Fruit fly (Drosophila melanogaster) whole organism, embryonic: ENCODE data around the gene CG43051.

Experiments
- Bgb ChIP-seq: fragments of 200-800 bp; sonication (Bioruptor generic); IDR thresholded peaks from 2 replicates; pipeline ENCODE4 v1.3.6; 2022; ENCODE audit warnings: missing biosample characterization, missing genetic modification characterization; ENCODE audit not compliant: partially characterized antibody
- CG10267 ChIP-seq: fragments of 200-800 bp; sonication (Bioruptor generic); optimal IDR thresholded peaks from 2 replicates; lab custom pipeline; 2018; ENCODE audit warnings: missing biosample characterization, mild to moderate bottlenecking, missing genetic modification characterization, moderate library complexity
- CG10543 ChIP-seq: fragments of 200-800 bp; sonication (Bioruptor generic); optimal IDR thresholded peaks from 3 replicates; lab custom pipeline; 2017; ENCODE audit warnings: missing biosample characterization, mild to moderate bottlenecking, missing genetic modification characterization, moderate library complexity
- CG11093 ChIP-seq: fragments of 200-800 bp; sonication (Bioruptor generic); IDR thresholded peaks from 3 replicates; pipeline ENCODE4 v1.3.6; 2022; ENCODE audit warnings: missing biosample characterization, missing genetic modification characterization
- CG12391 ChIP-seq: fragments of 200-800 bp; sonication (Bioruptor generic); optimal IDR thresholded peaks from 3 replicates; lab custom pipeline; 2018; ENCODE audit warnings: missing biosample characterization, mild to moderate bottlenecking, missing genetic modification characterization, moderate library complexity
- CG12769 ChIP-seq: fragments of 200-800 bp; sonication (Bioruptor generic); optimal IDR thresholded peaks from 2 replicates; lab custom pipeline; 2019; ENCODE audit warnings: missing biosample characterization, mild to moderate bottlenecking, missing genetic modification characterization, moderate library complexity
- CG14441 ChIP-seq: fragments of 200-800 bp; sonication (Bioruptor generic); IDR thresholded peaks from 2 replicates; pipeline ENCODE4 v1.3.6; 2022; ENCODE audit warnings: missing biosample characterization, missing genetic modification characterization
- CG14710 ChIP-seq: fragments of 200-800 bp; sonication (Bioruptor generic); optimal IDR thresholded peaks from 3 replicates; lab custom pipeline; 2019; ENCODE audit warnings: missing biosample characterization, mild to moderate bottlenecking, missing genetic modification characterization, moderate library complexity
- CG15011 ChIP-seq: fragments of 200-800 bp; sonication (Bioruptor generic); optimal IDR thresholded peaks from 3 replicates; lab custom pipeline; 2018; ENCODE audit warnings: missing biosample characterization, mild to moderate bottlenecking, missing genetic modification characterization
- CG15601 ChIP-seq: fragments of 200-800 bp; sonication (Bioruptor generic); optimal IDR thresholded peaks from 3 replicates; lab custom pipeline; 2019; ENCODE audit warnings: missing biosample characterization, mild to moderate bottlenecking, missing genetic modification characterization, moderate library complexity
- CG1832 ChIP-seq: fragments of 200-800 bp; sonication (Bioruptor generic); optimal IDR thresholded peaks from 2 replicates; lab custom pipeline; 2017; ENCODE audit warnings: missing biosample characterization, mild to moderate bottlenecking, missing genetic modification characterization, inconsistent platforms
- CG3065 ChIP-seq: fragments of 200-800 bp; sonication (Bioruptor generic); optimal IDR thresholded peaks from 2 replicates; lab custom pipeline; 2016; ENCODE audit warnings: missing biosample characterization, missing genetic modification characterization
- CG3281 ChIP-seq: fragments of 200-800 bp; sonication (Bioruptor generic); optimal IDR thresholded peaks from 3 replicates; lab custom pipeline; 2017; ENCODE audit warnings: missing biosample characterization, mild to moderate bottlenecking, missing genetic modification characterization
- CG43689 ChIP-seq: fragments of 200-800 bp; sonication (Bioruptor generic); IDR thresholded peaks from 2 replicates; pipeline ENCODE4 v1.3.6; 2022; ENCODE audit warnings: missing biosample characterization, missing genetic modification characterization
- CG7963 ChIP-seq: fragments of 200-800 bp; sonication (Bioruptor generic); IDR thresholded peaks from 3 replicates; pipeline ENCODE4 v1.3.6; 2022; ENCODE audit warnings: missing biosample characterization, missing genetic modification characterization; ENCODE audit not compliant: partially characterized antibody
- CG8478 ChIP-seq: fragments of >200 bp; optimal IDR thresholded peaks from 2 replicates; lab custom pipeline; 2018
- CG9609 ChIP-seq: fragments of 200-800 bp; sonication (Bioruptor generic); optimal IDR thresholded peaks from 3 replicates; lab custom pipeline; 2016; ENCODE audit warnings: missing biosample characterization, missing genetic modification characterization
- Dbx ChIP-seq: fragments of 200-800 bp; sonication (Bioruptor generic); IDR thresholded peaks from 3 replicates; pipeline ENCODE4 v1.3.6; 2022; ENCODE audit warnings: missing biosample characterization, missing genetic modification characterization
- Dip2 ChIP-seq: fragments of 200-800 bp; sonication (Bioruptor generic); IDR thresholded peaks from 2 replicates; pipeline ENCODE4 v1.3.6; 2022; ENCODE audit warnings: missing biosample characterization, missing genetic modification characterization
- Fer2 ChIP-seq: fragments of 200-800 bp; sonication (Bioruptor generic); optimal IDR thresholded peaks from 2 replicates; lab custom pipeline; 2018; ENCODE audit warnings: missing biosample characterization, mild to moderate bottlenecking, missing genetic modification characterization, moderate library complexity
- Hey ChIP-seq: fragments of 200-800 bp; sonication (Bioruptor generic); optimal IDR thresholded peaks from 3 replicates; lab custom pipeline; 2018; ENCODE audit warnings: missing biosample characterization, mild to moderate bottlenecking, missing genetic modification characterization
- Hr51 ChIP-seq, 2 experiments: fragments of 200-800 bp; sonication (Bioruptor generic); optimal IDR thresholded peaks; 2 replicates in 1 of 2; 3 replicates in 1 of 2; lab custom pipeline; 2016 to 2018; ENCODE audit warnings: missing biosample characterization in 2 of 2, missing genetic modification characterization in 2 of 2, mild to moderate bottlenecking in 1 of 2, moderate library complexity in 1 of 2
- MTF-1 ChIP-seq: fragments of 200-800 bp; sonication (Bioruptor generic); optimal IDR thresholded peaks from 2 replicates; lab custom pipeline; 2018; ENCODE audit warnings: missing biosample characterization, mild to moderate bottlenecking, missing genetic modification characterization, borderline replicate concordance
- Med ChIP-seq: fragments of 200-800 bp; sonication (Bioruptor generic); peaks from one replicate; lab custom pipeline; 2016; ENCODE audit warnings: missing biosample characterization, missing genetic modification characterization, mild to moderate bottlenecking, inconsistent platforms, moderate library complexity
- NC2α ChIP-seq: fragments of 200-800 bp; sonication (Bioruptor generic); optimal IDR thresholded peaks from 2 replicates; lab custom pipeline; 2016; ENCODE audit warnings: missing biosample characterization, missing genetic modification characterization
- Nf-YA ChIP-seq: fragments of 200-800 bp; sonication (Bioruptor generic); IDR thresholded peaks from 2 replicates; pipeline ENCODE4 v1.3.6; 2022; ENCODE audit warnings: missing biosample characterization, missing genetic modification characterization
- Rx ChIP-seq: fragments of 200-800 bp; sonication (Bioruptor generic); IDR thresholded peaks from 2 replicates; pipeline ENCODE4 v1.3.6; 2022; ENCODE audit warnings: missing biosample characterization, missing genetic modification characterization
- Spps ChIP-seq: fragments of 200-800 bp; sonication (Bioruptor generic); optimal IDR thresholded peaks from 2 replicates; lab custom pipeline; 2018; ENCODE audit warnings: missing biosample characterization, mild to moderate bottlenecking, missing genetic modification characterization
- Vsx1 ChIP-seq: fragments of 200-800 bp; sonication (Bioruptor generic); optimal IDR thresholded peaks from 2 replicates; lab custom pipeline; 2017; ENCODE audit warnings: missing biosample characterization, mild to moderate bottlenecking, missing genetic modification characterization, missing genetic modification reagents
- Xrp1 ChIP-seq: fragments of 200-800 bp; sonication (Bioruptor generic); IDR thresholded peaks from 2 replicates; pipeline ENCODE4 v1.3.6; 2022; ENCODE audit warnings: missing biosample characterization, missing genetic modification characterization
- ato ChIP-seq: fragments of 200-800 bp; sonication (Bioruptor generic); IDR thresholded peaks from 2 replicates; pipeline ENCODE4 v1.3.6; 2022; ENCODE audit warnings: missing biosample characterization, missing genetic modification characterization; ENCODE audit not compliant: partially characterized antibody
- bcd ChIP-seq: fragments of 200-800 bp; sonication (Bioruptor generic); optimal IDR thresholded peaks from 2 replicates; lab custom pipeline; 2017; ENCODE audit warnings: missing biosample characterization, mild to moderate bottlenecking, missing genetic modification characterization
- bowl ChIP-seq: fragments of 200-800 bp; sonication (Bioruptor generic); IDR thresholded peaks from 2 replicates; pipeline ENCODE4 v1.3.6; 2022; ENCODE audit warnings: missing biosample characterization, missing genetic modification characterization
- chinmo ChIP-seq: fragments of 200-800 bp; sonication (Bioruptor generic); IDR thresholded peaks from 4 replicates; pipeline ENCODE4 v1.3.6; 2022; ENCODE audit warnings: missing biosample characterization, missing genetic modification characterization; ENCODE audit not compliant: partially characterized antibody
- emc ChIP-seq: fragments of 200-800 bp; sonication (Bioruptor generic); optimal IDR thresholded peaks from 2 replicates; lab custom pipeline; 2016; ENCODE audit warnings: missing biosample characterization, missing genetic modification characterization
- ewg ChIP-seq: fragments of 200-800 bp; sonication (Bioruptor generic); optimal IDR thresholded peaks from 3 replicates; lab custom pipeline; 2017; ENCODE audit warnings: mild to moderate bottlenecking, missing biosample characterization, missing genetic modification reagents, missing genetic modification characterization
- fu2 ChIP-seq: fragments of 200-800 bp; sonication (Bioruptor generic); optimal IDR thresholded peaks from 2 replicates; lab custom pipeline; 2016; ENCODE audit warnings: missing biosample characterization, missing genetic modification characterization
- gcm ChIP-seq: fragments of 200-800 bp; sonication (Bioruptor generic); optimal IDR thresholded peaks from 2 replicates; lab custom pipeline; 2019; ENCODE audit warnings: missing biosample characterization, mild to moderate bottlenecking, missing genetic modification characterization, moderate library complexity
- gfzf ChIP-seq: fragments of 200-800 bp; sonication (Bioruptor generic); optimal IDR thresholded peaks from 2 replicates; lab custom pipeline; 2016; ENCODE audit warnings: missing biosample characterization, mild to moderate bottlenecking, missing genetic modification characterization, moderate library complexity
- ken ChIP-seq: fragments of 200-800 bp; sonication (Bioruptor generic); IDR thresholded peaks from 3 replicates; pipeline ENCODE4 v1.3.6; 2022; ENCODE audit warnings: missing biosample characterization, missing genetic modification characterization
- lab ChIP-seq: fragments of 200-800 bp; sonication (Bioruptor generic); optimal IDR thresholded peaks from 3 replicates; lab custom pipeline; 2017; ENCODE audit warnings: missing biosample characterization, missing genetic modification characterization, mild to moderate bottlenecking, moderate library complexity, missing genetic modification reagents
- maf-S ChIP-seq: fragments of 200-800 bp; sonication (Bioruptor generic); optimal IDR thresholded peaks from 2 replicates; lab custom pipeline; 2016; ENCODE audit warnings: missing biosample characterization, missing genetic modification characterization
- nerfin-2 ChIP-seq: fragments of 200-800 bp; sonication (Bioruptor generic); IDR thresholded peaks from 2 replicates; pipeline ENCODE4 v1.3.6; 2022; ENCODE audit warnings: missing biosample characterization, missing genetic modification characterization; ENCODE audit not compliant: partially characterized antibody
- p53 ChIP-seq: fragments of 200-800 bp; sonication (Bioruptor generic); optimal IDR thresholded peaks from 2 replicates; lab custom pipeline; 2016; ENCODE audit warnings: missing biosample characterization, missing genetic modification characterization
- ranshi ChIP-seq: fragments of 200-800 bp; sonication (Bioruptor generic); IDR thresholded peaks from 2 replicates; pipeline ENCODE4 v1.3.6; 2022; ENCODE audit warnings: missing biosample characterization, missing genetic modification characterization
- ro ChIP-seq: fragments of 200-800 bp; sonication (Bioruptor generic); IDR thresholded peaks from 2 replicates; pipeline ENCODE4 v1.3.6; 2022; ENCODE audit warnings: missing biosample characterization, missing genetic modification characterization
- run ChIP-seq: fragments of 200-800 bp; sonication (Bioruptor generic); optimal IDR thresholded peaks from 3 replicates; lab custom pipeline; 2018; ENCODE audit warnings: missing biosample characterization, mild to moderate bottlenecking, missing genetic modification characterization
- salm ChIP-seq: fragments of 200-800 bp; sonication (Bioruptor generic); optimal IDR thresholded peaks from 2 replicates; lab custom pipeline; 2018; ENCODE audit warnings: missing biosample characterization, mild to moderate bottlenecking, missing genetic modification characterization
- usp ChIP-seq: fragments of >200 bp; optimal IDR thresholded peaks from 2 replicates; lab custom pipeline; 2017; ENCODE audit warnings: missing biosample characterization, missing genetic modification characterization
- vnd ChIP-seq: fragments of 200-800 bp; sonication (Bioruptor generic); IDR thresholded peaks from 3 replicates; pipeline ENCODE4 v1.3.6; 2022; ENCODE audit warnings: missing biosample characterization, missing genetic modification characterization; ENCODE audit not compliant: partially characterized antibody
- wek ChIP-seq: fragments of 200-800 bp; sonication (Bioruptor generic); optimal IDR thresholded peaks from 3 replicates; lab custom pipeline; 2018; ENCODE audit warnings: missing biosample characterization, mild to moderate bottlenecking, missing genetic modification characterization, moderate library complexity

The CG43051 gene

DNA sequence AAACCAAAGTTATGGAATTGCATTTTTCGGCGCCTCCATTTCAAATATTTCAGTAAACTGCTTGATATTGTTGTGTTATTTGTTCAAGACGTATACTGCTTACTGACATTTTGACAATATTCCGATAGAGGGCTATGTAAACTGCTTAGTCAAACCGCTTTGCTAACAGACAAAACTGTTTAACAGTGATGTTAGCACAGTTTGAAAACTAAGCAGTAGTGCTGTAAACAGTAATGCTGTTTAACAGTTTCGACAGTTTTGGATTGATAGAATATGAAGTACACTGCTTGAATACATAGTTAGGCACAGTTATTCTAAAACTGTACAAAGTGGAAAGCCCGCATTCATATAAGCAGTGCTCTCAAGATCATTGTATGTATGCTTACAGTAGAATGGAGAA, 12.5 kb downstream of the CG43051 start (continued):
- TF ChIP-seq nerfin-2 (GFP tag; lab: Robert Waterston, UW) (no peak), Hey (tag; lab: Kevin White, UChicago) (no peak), MTF-1 (GFP tag; lab: Kevin White, UChicago) (no peak), Med (GFP tag; lab: Kevin White, UChicago) (peak; percentile 75), fu2 (GFP tag; lab: Kevin White, UChicago) (no peak), bcd (GFP tag; lab: Kevin White, UChicago) (no peak), CG7963 (no peak), Vsx1 (GFP tag; lab: Kevin White, UChicago) (no peak), CG15601 (tag; lab: Kevin White, UChicago) (no peak), CG43689 (GFP tag; lab: Robert Waterston, UW) (no peak), Dip2 (GFP tag; lab: Robert Waterston, UW) (no peak), Dbx (GFP tag; lab: Robert Waterston, UW) (0 out of 3 replicates have a peak, but pooled peaks have one; percentile 18), Nf-YA (GFP tag; lab: Robert Waterston, UW) (no peak), CG11093 (GFP tag; lab: Robert Waterston, UW) (no peak), ewg (GFP tag; lab: Kevin White, UChicago) (no peak), NC2α (GFP tag; lab: Kevin White, UChicago) (no peak), CG14710 (tag; lab: Kevin White, UChicago) (peak; percentile 45), CG14441 (GFP tag; lab: Robert Waterston, UW) (peak; percentile 88; the same call in 1 of the 2 replicates), CG1832 (GFP tag; lab: Kevin White, UChicago) (no peak), emc (GFP tag; lab: Kevin White, UChicago) (no peak), salm (tag; lab: Kevin White, UChicago) (no peak), ken (GFP tag; lab: Robert Waterston, UW) (0 out of 3 replicates have a peak, but pooled peaks have one; percentile 42), ro (no peak), Hr51 (GFP tag; optimal IDR thresholded peaks at IDR 0.05; lab: Kevin White, UChicago) (no peak), CG9609 (GFP tag; lab: Kevin White, UChicago) (no peak), CG8478 (lab: Kevin White, UChicago) (peak; percentile 97), usp (GFP tag; lab: Kevin White, UChicago) (no peak), Fer2 (tag; lab: Kevin White, UChicago) (no peak), Bgb (GFP tag; lab: Robert Waterston, UW) (peak; percentile 84), CG12769 (tag; lab: Kevin White, UChicago) (peak; percentile 23), ranshi (GFP tag; lab: Robert Waterston, UW) (no peak), vnd (GFP tag; lab: Robert Waterston, UW) (no peak), Spps (tag; lab: Kevin White, UChicago) (no peak), p53 (GFP tag; lab: Kevin White, UChicago) (no peak), gcm (GFP tag; lab: Kevin White, UChicago) (no peak), ato (GFP tag; lab: Robert Waterston, UW) (0 out of 2 replicates have a peak, but pooled peaks have one; percentile 12), bowl (GFP tag; lab: Robert Waterston, UW) (no peak), CG3281 (no peak), Rx (no peak), Xrp1 (no peak), chinmo (GFP tag; lab: Robert Waterston, UW) (peak; percentile 43; the same call in 1 of the 4 replicates), wek (no peak), maf-S (GFP tag; lab: Kevin White, UChicago) (no peak), CG12391 (tag; lab: Kevin White, UChicago) (no peak), CG15011 (no peak), gfzf (GFP tag; lab: Kevin White, UChicago) (no peak), run (tag; lab: Kevin White, UChicago) (no peak), CG3065 (GFP tag; lab: Kevin White, UChicago) (no peak), CG10267 (tag; lab: Kevin White, UChicago) (peak; percentile 17), lab (GFP tag; lab: Kevin White, UChicago) (no peak), CG10543 (GFP tag; lab: Kevin White, UChicago) (no peak)
